Worm (Caenorhabditis elegans): ENCODE data around the gene str-185.

str-185 gene

DNA sequence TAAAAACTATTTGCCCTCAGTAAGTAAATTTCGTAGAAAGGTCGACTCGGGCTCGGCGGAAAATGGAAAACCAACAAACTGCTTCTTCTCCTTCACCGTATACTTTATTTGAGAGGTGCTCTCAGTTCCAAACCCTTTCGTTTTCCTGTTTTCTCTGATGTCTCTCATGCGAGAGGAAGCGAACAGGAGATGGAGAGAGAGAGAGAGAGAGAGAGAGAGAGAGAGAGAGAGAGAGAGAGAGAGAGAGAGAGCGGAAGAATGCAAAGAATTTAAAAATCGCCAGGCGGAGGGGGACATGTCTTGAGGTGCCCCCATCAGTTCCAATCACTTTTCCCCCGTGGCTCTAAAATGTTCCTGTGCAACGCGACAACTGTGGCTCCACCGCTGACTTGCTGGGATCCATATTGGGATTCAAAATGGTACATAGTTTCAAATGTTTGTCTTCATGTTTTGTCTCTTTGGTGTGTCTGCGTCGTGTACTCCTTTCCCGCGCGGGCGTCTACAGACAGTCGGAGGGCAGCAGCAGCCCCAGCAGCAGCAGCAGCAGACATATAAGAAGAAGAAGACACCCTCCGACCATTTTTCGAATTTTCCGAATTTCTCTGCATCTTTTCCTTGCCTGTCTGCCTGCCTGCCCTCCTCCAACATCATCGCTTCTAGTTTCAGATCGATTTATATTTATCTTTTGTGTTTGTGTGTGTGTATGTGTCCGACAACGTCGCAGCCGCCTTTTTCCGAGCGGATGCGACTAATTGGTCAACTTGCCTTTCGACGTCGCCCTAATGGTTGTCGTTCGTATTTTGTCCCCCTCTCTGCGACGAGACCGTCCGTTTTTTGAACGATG is 24.8 kb upstream of the str-185 start, which contains the start of gene R08C7.11 (continued):
- TF ChIP-seq sptf-2 (GFP tag; optimal IDR thresholded peaks at IDR 0.05) (no peak), K11D2.4 (GFP tag; IDR thresholded peaks at IDR 0.05) (no peak), bed-2 (GFP tag; IDR thresholded peaks at IDR 0.05) (no peak), Y95B8A.8 (GFP tag; IDR thresholded peaks at IDR 0.05) (no peak), tbx-9 (tag; optimal IDR thresholded peaks at IDR 0.05; ENCODE audit: borderline replicate concordance) (no peak), ccch-3 (GFP tag; optimal IDR thresholded peaks at IDR 0.05) (no peak), ztf-3 (GFP tag; optimal IDR thresholded peaks at IDR 0.05) (no peak), zfh-2 (GFP tag; conservative IDR thresholded peaks at IDR 0.05) (peak; percentile 88), nhr-120 (GFP tag; IDR thresholded peaks at IDR 0.05) (no peak), attf-6 (GFP tag; IDR thresholded peaks at IDR 0.05) (no peak), dpl-1 (GFP tag; optimal IDR thresholded peaks at IDR 0.05) (no peak), lin-54 (GFP tag; optimal IDR thresholded peaks at IDR 0.05) (no peak), let-607 (tag; optimal IDR thresholded peaks at IDR 0.05) (no peak), pbrm-1 (GFP tag; IDR thresholded peaks at IDR 0.05) (no peak), B0019.2 (GFP tag; conservative IDR thresholded peaks at IDR 0.05) (no peak), cebp-1 (GFP tag; IDR thresholded peaks at IDR 0.05) (no peak), cebp-1 (tag; optimal IDR thresholded peaks at IDR 0.05) (no peak), tlf-1 (GFP tag; optimal IDR thresholded peaks at IDR 0.05) (no peak), nfyb-1 (GFP tag; IDR thresholded peaks at IDR 0.05) (no peak), attf-5 (GFP tag; optimal IDR thresholded peaks at IDR 0.05) (no peak), rpc-1 (optimal IDR thresholded peaks at IDR 0.05) (no peak), rpc-1 (tag; optimal IDR thresholded peaks at IDR 0.05) (no peak), rec-8 (tag; optimal IDR thresholded peaks at IDR 0.05) (no peak), Y56A3A.18 (GFP tag; IDR thresholded peaks at IDR 0.05) (0 out of 2 replicates have a peak, but pooled peaks have one; percentile 40), hmg-1.2 (GFP tag; IDR thresholded peaks at IDR 0.05) (peak; percentile 45; the same call in 1 of the 2 replicates), cebp-2 (GFP tag; IDR thresholded peaks at IDR 0.05) (no peak), Y79H2A.3 (GFP tag; conservative IDR thresholded peaks at IDR 0.05) (no peak)

DNA sequence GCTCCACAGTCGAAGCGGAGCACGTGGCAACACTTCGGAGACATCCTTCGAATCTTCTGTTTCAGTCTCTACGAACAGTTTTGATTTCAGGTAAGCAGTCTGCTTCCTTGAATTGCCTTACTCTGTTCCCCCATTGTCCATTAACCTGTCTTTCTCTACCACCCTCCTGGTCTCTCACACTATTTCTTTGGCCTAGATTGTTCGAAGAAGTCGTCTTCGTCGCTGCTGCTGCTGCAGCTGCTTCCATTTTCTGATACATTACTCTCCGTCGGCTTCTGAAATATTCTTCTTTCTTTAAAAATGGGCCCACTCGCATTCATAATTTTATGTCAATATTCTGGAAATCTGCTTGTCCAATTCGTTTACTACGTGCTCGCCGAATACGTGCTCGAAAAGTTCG is 21.8 kb upstream of the str-185 start, which contains the start of gene R08C7.1:
Gene R08C7.1, plus strand, starts transcription at position 301 of the 400 bp plus-strand sequence.
- TF ChIP-seq ZK185.1 (tag; optimal IDR thresholded peaks at IDR 0.05; ENCODE audit: poor library complexity, severe bottlenecking), result no peak
- TF ChIP-seq F22D6.2 (tag; optimal IDR thresholded peaks at IDR 0.05), result no peak
- no peak for TF ChIP-seq cebp-1 (GFP tag; IDR thresholded peaks at IDR 0.05)
- no peak for TF ChIP-seq cebp-1 (tag; optimal IDR thresholded peaks at IDR 0.05)
- no peak for TF ChIP-seq nfya-1 (tag; optimal IDR thresholded peaks at IDR 0.05; ENCODE audit: borderline replicate concordance, insufficient read depth)
- TF ChIP-seq hmg-1.2 (GFP tag; IDR thresholded peaks at IDR 0.05), result peak; percentile 50; the same call in 1 of the 2 replicates
- no peak for TF ChIP-seq hsf-1 (GFP tag; IDR thresholded peaks at IDR 0.05)

DNA sequence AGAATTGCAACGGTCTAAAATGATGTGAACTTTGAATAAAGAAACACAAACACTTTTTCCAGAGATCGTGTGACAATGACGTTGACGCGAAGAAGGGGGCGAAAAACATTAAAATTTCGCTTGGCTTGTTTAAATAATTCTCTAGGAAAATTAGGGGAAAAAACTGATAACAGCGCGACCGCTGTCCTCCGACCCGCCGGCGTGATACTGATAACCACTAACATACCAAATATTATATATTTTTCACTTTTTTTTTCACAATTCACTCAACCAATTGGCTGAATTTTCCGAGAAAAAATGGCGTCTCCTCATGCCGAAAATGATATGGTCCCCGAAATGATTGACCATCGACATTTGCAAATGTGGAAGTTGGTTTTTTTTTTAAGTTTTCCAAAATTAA is 20.0 kb upstream of the str-185 start:
- TF ChIP-seq lsy-27 (tag; optimal IDR thresholded peaks at IDR 0.05; ENCODE audit: borderline replicate concordance, insufficient read depth), result no peak
- peak; percentile 2 for TF ChIP-seq xnd-1 (tag; optimal IDR thresholded peaks at IDR 0.05)
- TF ChIP-seq attf-5 (GFP tag; optimal IDR thresholded peaks at IDR 0.05), result peak; percentile 42
- TF ChIP-seq aptf-3 (GFP tag; IDR thresholded peaks at IDR 0.05), result no peak
- TF ChIP-seq B0035.1 (tag; optimal IDR thresholded peaks at IDR 0.05), result peak; percentile 30
- no peak for TF ChIP-seq nfya-1 (tag; optimal IDR thresholded peaks at IDR 0.05; ENCODE audit: borderline replicate concordance, insufficient read depth)
- peak; percentile 80 for TF ChIP-seq nhr-80 (tag; optimal IDR thresholded peaks at IDR 0.05)
- no peak for TF ChIP-seq ztf-25 (GFP tag; IDR thresholded peaks at IDR 0.05)
- TF ChIP-seq lin-26 (GFP tag; IDR thresholded peaks at IDR 0.05), result peak; percentile 58; the same call in 1 of the 2 replicates
- no peak for TF ChIP-seq let-526 (GFP tag; IDR thresholded peaks at IDR 0.05)
- peak; percentile 33; the same call in 1 of the 2 replicates for TF ChIP-seq hmg-1.2 (GFP tag; IDR thresholded peaks at IDR 0.05)
- TF ChIP-seq attf-3 (GFP tag; conservative IDR thresholded peaks at IDR 0.05), result 0 out of 2 replicates have a peak, but pooled peaks have one; percentile 9
- no peak for TF ChIP-seq ceh-79 (tag; optimal IDR thresholded peaks at IDR 0.05)
- TF ChIP-seq atf-7 (tag; optimal IDR thresholded peaks at IDR 0.05), result peak; percentile 49
- no peak for TF ChIP-seq nhr-120 (GFP tag; IDR thresholded peaks at IDR 0.05)
- TF ChIP-seq ceh-91 (GFP tag; IDR thresholded peaks at IDR 0.05), result peak; percentile 22
- TF ChIP-seq him-1 (tag; optimal IDR thresholded peaks at IDR 0.05), result no peak
- no peak for TF ChIP-seq hlh-12 (tag; optimal IDR thresholded peaks at IDR 0.05)
